Fruit fly (Drosophila melanogaster) whole organism, embryonic: Measurements from ENCODE around the gene CG14352.
A peak's percentile ranks its signal among the peaks of the same experiment; 100 is the strongest.

ENCODE experiments used
- Antp ChIP-seq: fragments of 200-800 bp; sonication (Bioruptor generic); optimal IDR thresholded peaks from 3 replicates; lab custom pipeline; 2016; ENCODE audit warnings: missing biosample characterization, missing genetic modification characterization
- CG10209 ChIP-seq: fragments of 200-800 bp; sonication (Bioruptor generic); optimal IDR thresholded peaks from 3 replicates; lab custom pipeline; 2017; ENCODE audit warnings: missing biosample characterization, mild to moderate bottlenecking, missing genetic modification characterization, missing genetic modification reagents
- CG1024 ChIP-seq: fragments of 200-800 bp; sonication (Bioruptor generic); IDR thresholded peaks from 2 replicates; pipeline ENCODE4 v1.3.6; 2022; ENCODE audit warnings: missing biosample characterization, missing genetic modification characterization
- CG10274 ChIP-seq: fragments of 200-800 bp; sonication (Bioruptor generic); optimal IDR thresholded peaks from 3 replicates; lab custom pipeline; 2017; ENCODE audit warnings: missing biosample characterization, mild to moderate bottlenecking, missing genetic modification characterization
- CG10959 ChIP-seq: fragments of 200-800 bp; sonication (Bioruptor generic); IDR thresholded peaks from 2 replicates; pipeline ENCODE4 v1.3.6; 2022; ENCODE audit warnings: missing biosample characterization, missing genetic modification characterization
- CG11456 ChIP-seq: fragments of 200-800 bp; sonication (Bioruptor generic); IDR thresholded peaks from 3 replicates; pipeline ENCODE4 v1.3.6; 2022; ENCODE audit warnings: missing biosample characterization, missing genetic modification characterization
- CG13775 ChIP-seq: fragments of 200-800 bp; sonication (Bioruptor generic); optimal IDR thresholded peaks from 3 replicates; lab custom pipeline; 2017; ENCODE audit warnings: missing biosample characterization, mild to moderate bottlenecking, missing genetic modification characterization
- CG15011 ChIP-seq: fragments of 200-800 bp; sonication (Bioruptor generic); optimal IDR thresholded peaks from 3 replicates; lab custom pipeline; 2018; ENCODE audit warnings: missing biosample characterization, mild to moderate bottlenecking, missing genetic modification characterization
- CG1602 ChIP-seq: fragments of 200-800 bp; sonication (Bioruptor generic); optimal IDR thresholded peaks from 3 replicates; lab custom pipeline; 2016; ENCODE audit warnings: missing biosample characterization, missing genetic modification characterization
- CG17568 ChIP-seq: fragments of 200-800 bp; sonication (Bioruptor generic); optimal IDR thresholded peaks from 2 replicates; lab custom pipeline; 2018; ENCODE audit warnings: missing biosample characterization, mild to moderate bottlenecking, missing genetic modification characterization, moderate library complexity
- CG17612 ChIP-seq: fragments of 200-800 bp; sonication (Bioruptor generic); IDR thresholded peaks from 2 replicates; pipeline ENCODE4 v1.3.6; 2022; ENCODE audit warnings: missing biosample characterization, missing genetic modification characterization
- CG17802 ChIP-seq: fragments of 200-800 bp; sonication (Bioruptor generic); optimal IDR thresholded peaks from 2 replicates; lab custom pipeline; 2018; ENCODE audit warnings: missing biosample characterization, mild to moderate bottlenecking, missing genetic modification characterization, moderate library complexity
- CG18764 ChIP-seq: fragments of 200-800 bp; sonication (Bioruptor generic); optimal IDR thresholded peaks from 3 replicates; lab custom pipeline; 2016; ENCODE audit warnings: missing biosample characterization, missing genetic modification characterization
- CG2712 ChIP-seq: fragments of 200-800 bp; optimal IDR thresholded peaks from 3 replicates; lab custom pipeline; 2019; ENCODE audit warnings: missing biosample characterization, mild to moderate bottlenecking, missing genetic modification characterization, moderate library complexity
- CG33213 ChIP-seq: fragments of 200-800 bp; sonication (Bioruptor generic); optimal IDR thresholded peaks from 3 replicates; lab custom pipeline; 2016; ENCODE audit warnings: missing biosample characterization, missing genetic modification characterization
- CG43689 ChIP-seq: fragments of 200-800 bp; sonication (Bioruptor generic); IDR thresholded peaks from 2 replicates; pipeline ENCODE4 v1.3.6; 2022; ENCODE audit warnings: missing biosample characterization, missing genetic modification characterization
- CG4617 ChIP-seq: fragments of 200-800 bp; sonication (Bioruptor generic); optimal IDR thresholded peaks from 3 replicates; lab custom pipeline; 2016; ENCODE audit warnings: missing biosample characterization, missing genetic modification characterization, borderline replicate concordance
- CG5180 ChIP-seq: fragments of 200-800 bp; sonication (Bioruptor generic); optimal IDR thresholded peaks from 3 replicates; lab custom pipeline; 2017; ENCODE audit warnings: missing biosample characterization, missing genetic modification characterization, mild to moderate bottlenecking, moderate library complexity, missing genetic modification reagents
- CG5245 ChIP-seq: fragments of 200-800 bp; sonication (Bioruptor generic); optimal IDR thresholded peaks from 3 replicates; lab custom pipeline; 2016; ENCODE audit warnings: missing biosample characterization, missing genetic modification characterization
- CG8290 ChIP-seq, 3 experiments: fragments of 200-800 bp; sonication (Bioruptor generic); optimal IDR thresholded peaks; 2 replicates each; lab custom pipeline; 2016 to 2019; ENCODE audit warnings: missing biosample characterization in 3 of 3, missing genetic modification characterization in 3 of 3, mild to moderate bottlenecking in 2 of 3, moderate library complexity in 1 of 3
- CG9797 ChIP-seq: fragments of 200-800 bp; sonication (Bioruptor generic); optimal IDR thresholded peaks from 3 replicates; lab custom pipeline; 2018; ENCODE audit warnings: missing biosample characterization, mild to moderate bottlenecking, missing genetic modification characterization
- Dip3 ChIP-seq: fragments of 200-800 bp; sonication (Bioruptor generic); optimal IDR thresholded peaks from 3 replicates; lab custom pipeline; 2016; ENCODE audit warnings: missing biosample characterization, missing genetic modification characterization
- Ets97D ChIP-seq: fragments of 200-800 bp; sonication (Bioruptor generic); optimal IDR thresholded peaks from 3 replicates; lab custom pipeline; 2016; ENCODE audit warnings: missing biosample characterization, missing genetic modification characterization
- Hmx ChIP-seq: fragments of 200-800 bp; sonication (Bioruptor generic); optimal IDR thresholded peaks from 2 replicates; lab custom pipeline; 2016; ENCODE audit warnings: missing biosample characterization, missing genetic modification characterization
- Hr51 ChIP-seq, 2 experiments: fragments of 200-800 bp; sonication (Bioruptor generic); optimal IDR thresholded peaks; 2 replicates in 1 of 2; 3 replicates in 1 of 2; lab custom pipeline; 2016 to 2018; ENCODE audit warnings: missing biosample characterization in 2 of 2, missing genetic modification characterization in 2 of 2, mild to moderate bottlenecking in 1 of 2, moderate library complexity in 1 of 2
- Mes4 ChIP-seq: fragments of 200-800 bp; sonication (Bioruptor generic); optimal IDR thresholded peaks from 2 replicates; lab custom pipeline; 2016; ENCODE audit warnings: missing biosample characterization, missing genetic modification characterization
- Nf-YC ChIP-seq: fragments of 200-800 bp; optimal IDR thresholded peaks from 3 replicates; lab custom pipeline; 2019; ENCODE audit warnings: missing biosample characterization, mild to moderate bottlenecking, missing genetic modification characterization, moderate library complexity
- Rfx ChIP-seq: fragments of 200-800 bp; sonication (Bioruptor generic); IDR thresholded peaks from 2 replicates; pipeline ENCODE4 v1.3.6; 2022; ENCODE audit warnings: missing biosample characterization, missing genetic modification characterization
- Rx ChIP-seq: fragments of 200-800 bp; sonication (Bioruptor generic); IDR thresholded peaks from 2 replicates; pipeline ENCODE4 v1.3.6; 2022; ENCODE audit warnings: missing biosample characterization, missing genetic modification characterization
- Scr ChIP-seq: fragments of 200-800 bp; sonication (Bioruptor generic); IDR thresholded peaks from 2 replicates; pipeline ENCODE4 v1.3.6; 2022; ENCODE audit warnings: missing biosample characterization, missing genetic modification characterization; ENCODE audit not compliant: partially characterized antibody
- Sox100B ChIP-seq: fragments of 200-800 bp; sonication (Bioruptor generic); optimal IDR thresholded peaks from 3 replicates; lab custom pipeline; 2018; ENCODE audit warnings: missing biosample characterization, mild to moderate bottlenecking, missing genetic modification characterization
- Ssrp ChIP-seq: fragments of 200-800 bp; sonication (Bioruptor generic); optimal IDR thresholded peaks from 2 replicates; lab custom pipeline; 2018; ENCODE audit warnings: missing biosample characterization, mild to moderate bottlenecking, missing genetic modification characterization, moderate library complexity
- Xbp1 ChIP-seq: fragments of 200-800 bp; sonication (Bioruptor generic); optimal IDR thresholded peaks from 3 replicates; lab custom pipeline; 2016; ENCODE audit warnings: missing biosample characterization, mild to moderate bottlenecking, missing genetic modification characterization
- bcd ChIP-seq: fragments of 200-800 bp; sonication (Bioruptor generic); optimal IDR thresholded peaks from 2 replicates; lab custom pipeline; 2017; ENCODE audit warnings: missing biosample characterization, mild to moderate bottlenecking, missing genetic modification characterization
- crol ChIP-seq: fragments of 200-800 bp; sonication (Bioruptor generic); IDR thresholded peaks from 2 replicates; pipeline ENCODE4 v1.3.6; 2022; ENCODE audit warnings: missing biosample characterization, missing genetic modification characterization
- en ChIP-seq: fragments of 200-800 bp; sonication (Bioruptor generic); optimal IDR thresholded peaks from 2 replicates; lab custom pipeline; 2016; ENCODE audit warnings: missing biosample characterization, missing genetic modification characterization
- gem ChIP-seq: fragments of 200-800 bp; sonication (Bioruptor generic); optimal IDR thresholded peaks from 2 replicates; lab custom pipeline; 2019; ENCODE audit warnings: missing biosample characterization, mild to moderate bottlenecking, missing genetic modification characterization, moderate library complexity
- grn ChIP-seq: fragments of 200-800 bp; sonication (Bioruptor generic); optimal IDR thresholded peaks from 3 replicates; lab custom pipeline; 2017; ENCODE audit warnings: missing biosample characterization, missing genetic modification characterization
- kah ChIP-seq: fragments of 200-800 bp; sonication (Bioruptor generic); optimal IDR thresholded peaks from 2 replicates; lab custom pipeline; 2018; ENCODE audit warnings: missing biosample characterization, mild to moderate bottlenecking, missing genetic modification characterization
- kay ChIP-seq: fragments of 200-800 bp; sonication (Bioruptor generic); optimal IDR thresholded peaks from 2 replicates; lab custom pipeline; 2016; ENCODE audit warnings: missing biosample characterization, missing genetic modification characterization
- kni ChIP-seq: fragments of 200-800 bp; sonication (Bioruptor generic); optimal IDR thresholded peaks from 3 replicates; lab custom pipeline; 2017; ENCODE audit warnings: mild to moderate bottlenecking, missing biosample characterization, missing genetic modification reagents, missing genetic modification characterization
- lov ChIP-seq, 2 experiments: fragments of 200-800 bp in 1 of 2; fragments of >200 bp in 1 of 2; sonication (Bioruptor generic) in 1 of 2; IDR thresholded peaks in 1 of 2; optimal IDR thresholded peaks in 1 of 2; 2 replicates in 1 of 2; 3 replicates in 1 of 2; pipeline versions ENCODE4 v1.3.6 to Lab custom; 2017 to 2022; ENCODE audit warnings: missing biosample characterization in 1 of 2, missing genetic modification characterization in 1 of 2
- prd ChIP-seq, 3 experiments: fragments of >200 bp in 2 of 3; fragments of 200-800 bp in 1 of 3; sonication (Bioruptor generic) in 1 of 3; optimal IDR thresholded peaks in 2 of 3; IDR thresholded peaks in 1 of 3; 2 replicates in 2 of 3; 3 replicates in 1 of 3; pipeline versions ENCODE4 v1.3.6 to Lab custom; 2017 to 2022; ENCODE audit warnings: missing biosample characterization in 1 of 3, missing genetic modification characterization in 1 of 3
- tio ChIP-seq: fragments of 200-800 bp; sonication (Bioruptor generic); optimal IDR thresholded peaks from 2 replicates; lab custom pipeline; 2017; ENCODE audit warnings: missing biosample characterization, missing genetic modification characterization, inconsistent platforms
- tna ChIP-seq: fragments of 200-800 bp; sonication (Bioruptor generic); IDR thresholded peaks from 2 replicates; pipeline ENCODE4 v1.3.6; 2022; ENCODE audit warnings: missing biosample characterization, missing genetic modification characterization; ENCODE audit not compliant: partially characterized antibody
- trem ChIP-seq: fragments of 200-800 bp; optimal IDR thresholded peaks from 3 replicates; lab custom pipeline; 2019; ENCODE audit warnings: missing biosample characterization, mild to moderate bottlenecking, missing genetic modification characterization, moderate library complexity
- twi ChIP-seq: fragments of 200-800 bp; optimal IDR thresholded peaks from 2 replicates; lab custom pipeline; 2019; ENCODE audit warnings: missing biosample characterization, mild to moderate bottlenecking, missing genetic modification characterization, moderate library complexity
- vvl ChIP-seq: fragments of 200-800 bp; sonication (Bioruptor generic); IDR thresholded peaks from 2 replicates; pipeline ENCODE4 v1.3.6; 2022; ENCODE audit warnings: missing biosample characterization, missing genetic modification characterization

Gene CG14352

dm6 chr2L:1627824-1628501, 16.8 kb downstream of the CG14352 start (continued):
- TF ChIP-seq Nf-YC (tag; lab: Kevin White, UChicago), result no peak
- no peak for TF ChIP-seq Scr
- no peak for TF ChIP-seq CG18764
- TF ChIP-seq grn (GFP tag; lab: Kevin White, UChicago), result peak; percentile 95
- TF ChIP-seq CG1602 (GFP tag; lab: Kevin White, UChicago), result no peak
- TF ChIP-seq bcd (GFP tag; lab: Kevin White, UChicago), result peak; percentile 53
- no peak for TF ChIP-seq CG15011
- no peak for TF ChIP-seq CG33213
- no peak for TF ChIP-seq twi (tag; lab: Kevin White, UChicago)
- TF ChIP-seq CG17802 (tag; lab: Kevin White, UChicago), result no peak
- no peak for TF ChIP-seq CG8290 (GFP tag; optimal IDR thresholded peaks at IDR 0.05; lab: Kevin White, UChicago)
- TF ChIP-seq CG8290 (tag; optimal IDR thresholded peaks at IDR 0.05; lab: Kevin White, UChicago), result peak in 1 of 2 experiments; percentile 56
- TF ChIP-seq trem (tag; lab: Kevin White, UChicago), result no peak
- peak; percentile 79 for TF ChIP-seq Rfx
- TF ChIP-seq CG5245 (GFP tag; lab: Kevin White, UChicago), result peak; percentile 2
- TF ChIP-seq CG17568 (GFP tag; lab: Kevin White, UChicago), result peak; percentile 62
- 0 out of 2 replicates have a peak, but pooled peaks have one; percentile 8 for TF ChIP-seq Rx (GFP tag; lab: Robert Waterston, UW)
- no peak for TF ChIP-seq CG10274 (GFP tag; lab: Kevin White, UChicago)
- TF ChIP-seq Mes4 (GFP tag; lab: Kevin White, UChicago), result no peak
- TF ChIP-seq Dip3 (GFP tag; lab: Kevin White, UChicago), result peak; percentile 20
- peak; percentile 62 for TF ChIP-seq CG10209 (GFP tag; lab: Kevin White, UChicago)
- no peak for TF ChIP-seq CG5180
- TF ChIP-seq Ets97D, result no peak
- peak; percentile 70 for TF ChIP-seq vvl
- TF ChIP-seq crol, result no peak
- TF ChIP-seq CG2712 (tag; lab: Kevin White, UChicago), result no peak
- TF ChIP-seq Antp (GFP tag; lab: Kevin White, UChicago), result peak; percentile 38
- TF ChIP-seq Ssrp, result no peak
- TF ChIP-seq CG9797, result no peak
- peak; percentile 47 for TF ChIP-seq tio (GFP tag; lab: Kevin White, UChicago)
- TF ChIP-seq gem (tag; lab: Kevin White, UChicago), result peak; percentile 75
- TF ChIP-seq Sox100B (GFP tag; lab: Kevin White, UChicago), result no peak
- TF ChIP-seq kah, result no peak
- TF ChIP-seq kni, result no peak
- no peak for TF ChIP-seq Hmx (GFP tag; lab: Kevin White, UChicago)
- TF ChIP-seq lov (optimal IDR thresholded peaks at IDR 0.05; lab: Kevin White, UChicago), result no peak
- no peak for TF ChIP-seq lov (GFP tag; IDR thresholded peaks at IDR 0.05; lab: Robert Waterston, UW)
- no peak for TF ChIP-seq CG17612 (GFP tag; lab: Robert Waterston, UW)
- TF ChIP-seq CG10959 (GFP tag; lab: Robert Waterston, UW), result no peak
- peak; percentile 26 for TF ChIP-seq Xbp1 (GFP tag; lab: Kevin White, UChicago)
- no peak for TF ChIP-seq kay
- TF ChIP-seq CG4617 (GFP tag; lab: Kevin White, UChicago), result no peak
- no peak for TF ChIP-seq prd (optimal IDR thresholded peaks at IDR 0.05; lab: Kevin White, UChicago)
- TF ChIP-seq prd (GFP tag; IDR thresholded peaks at IDR 0.05; lab: Robert Waterston, UW), result peak; percentile 59; the same call in 1 of the 3 replicates
- TF ChIP-seq CG43689 (GFP tag; lab: Robert Waterston, UW), result no peak
- TF ChIP-seq Hr51 (GFP tag; optimal IDR thresholded peaks at IDR 0.05; lab: Kevin White, UChicago), result peak in 1 of 2 experiments; percentile 71
- TF ChIP-seq CG1024, result no peak
- TF ChIP-seq en (GFP tag; lab: Kevin White, UChicago), result no peak
- no peak for TF ChIP-seq tna (GFP tag; lab: Robert Waterston, UW)
- TF ChIP-seq CG13775 (GFP tag; lab: Kevin White, UChicago), result peak; percentile 41
- TF ChIP-seq CG11456, result peak; percentile 73
